Worm (Caenorhabditis elegans) whole organism, L2 larva: ENCODE measurements around the gene ubc-23.

Experiments used
- C34F6.9 ChIP-seq: fragments of 150-350 bp; optimal IDR thresholded peaks from 2 replicates; lab custom pipeline; 2014; ENCODE audit warnings: missing biosample characterization, missing genetic modification characterization
- F13H6.1 ChIP-seq: sonication (generic microtip); optimal IDR thresholded peaks from 2 replicates; lab custom pipeline; 2016; ENCODE audit warnings: missing genetic modification characterization, missing compliant biosample characterization
- R02D3.7 ChIP-seq: fragments of 150-350 bp; optimal IDR thresholded peaks from 2 replicates; lab custom pipeline; 2014; ENCODE audit warnings: missing biosample characterization, missing genetic modification characterization
- Y55F3AM.14 ChIP-seq: fragments of 200-800 bp; sonication (Bioruptor generic); optimal IDR thresholded peaks from 2 replicates; lab custom pipeline; 2018; ENCODE audit warnings: mild to moderate bottlenecking, missing genetic modification characterization, missing compliant biosample characterization
- ZK546.5 ChIP-seq: sonication (generic microtip); optimal IDR thresholded peaks from 2 replicates; lab custom pipeline; 2017; ENCODE audit warnings: missing biosample characterization, missing genetic modification characterization
- alr-1 ChIP-seq: fragments of 150-350 bp; optimal IDR thresholded peaks from 2 replicates; lab custom pipeline; 2014; ENCODE audit warnings: missing biosample characterization, missing genetic modification characterization
- ceh-16 ChIP-seq: fragments of 150-350 bp; optimal IDR thresholded peaks from 2 replicates; lab custom pipeline; 2014; ENCODE audit warnings: missing biosample characterization, missing genetic modification characterization
- ceh-82 ChIP-seq: fragments of 150-350 bp; optimal IDR thresholded peaks from 2 replicates; lab custom pipeline; 2014; ENCODE audit warnings: missing biosample characterization, missing genetic modification characterization
- crh-2 ChIP-seq: sonication (generic microtip); optimal IDR thresholded peaks from 2 replicates; lab custom pipeline; 2017; ENCODE audit warnings: missing biosample characterization, missing genetic modification characterization
- elt-1 ChIP-seq: fragments of 150-350 bp; optimal IDR thresholded peaks from 2 replicates; lab custom pipeline; 2014; ENCODE audit warnings: missing biosample characterization, missing genetic modification characterization
- elt-3 ChIP-seq: sonication (generic microtip); optimal IDR thresholded peaks from 2 replicates; lab custom pipeline; 2017; ENCODE audit warnings: missing biosample characterization, missing genetic modification characterization
- fos-1 ChIP-seq: fragments of 150-350 bp; optimal IDR thresholded peaks from 2 replicates; lab custom pipeline; 2014; ENCODE audit warnings: missing biosample characterization, missing genetic modification characterization
- gmeb-1 ChIP-seq: fragments of 150-350 bp; optimal IDR thresholded peaks from 2 replicates; lab custom pipeline; 2014; ENCODE audit warnings: missing biosample characterization, missing genetic modification characterization
- lin-13 ChIP-seq: fragments of 150-350 bp; optimal IDR thresholded peaks from 2 replicates; lab custom pipeline; 2014; ENCODE audit warnings: missing biosample characterization, missing genetic modification reagents, missing genetic modification characterization
- lsy-2 ChIP-seq, 2 experiments: fragments of 150-350 bp in 1 of 2; sonication (generic microtip) in 1 of 2; optimal IDR thresholded peaks; 2 replicates each; lab custom pipeline; 2014 to 2017; ENCODE audit warnings: missing biosample characterization in 2 of 2, missing genetic modification characterization in 2 of 2
- mbf-1 ChIP-seq: sonication (generic microtip); optimal IDR thresholded peaks from 2 replicates; lab custom pipeline; 2017; ENCODE audit warnings: missing biosample characterization, missing genetic modification characterization
- mdl-1 ChIP-seq, 2 experiments: fragments of 150-350 bp in 1 of 2; sonication (generic microtip) in 1 of 2; optimal IDR thresholded peaks; 2 replicates each; lab custom pipeline; 2017; ENCODE audit warnings: missing biosample characterization in 2 of 2, missing genetic modification characterization in 2 of 2
- nhr-10 ChIP-seq: sonication (generic microtip); optimal IDR thresholded peaks from 2 replicates; lab custom pipeline; 2017; ENCODE audit warnings: missing biosample characterization, missing genetic modification characterization
- nhr-11 ChIP-seq: fragments of 150-350 bp; optimal IDR thresholded peaks from 2 replicates; lab custom pipeline; 2014; ENCODE audit warnings: missing biosample characterization, missing genetic modification characterization
- nhr-129 ChIP-seq: fragments of 150-350 bp; optimal IDR thresholded peaks from 2 replicates; lab custom pipeline; 2014; ENCODE audit warnings: missing biosample characterization, missing genetic modification characterization
- nhr-21 ChIP-seq: fragments of 150-350 bp; optimal IDR thresholded peaks from 2 replicates; lab custom pipeline; 2014; ENCODE audit warnings: missing biosample characterization, missing genetic modification characterization
- nhr-23 ChIP-seq: fragments of 150-350 bp; optimal IDR thresholded peaks from 2 replicates; lab custom pipeline; 2014; ENCODE audit warnings: missing biosample characterization, missing genetic modification reagents, missing genetic modification characterization
- nhr-25 ChIP-seq: fragments of 150-350 bp; sonication (generic microtip); optimal IDR thresholded peaks from 3 replicates; lab custom pipeline; 2014; ENCODE audit warnings: missing biosample characterization, missing genetic modification characterization
- nhr-6 ChIP-seq: fragments of 150-350 bp; optimal IDR thresholded peaks from 2 replicates; lab custom pipeline; 2014; ENCODE audit warnings: missing biosample characterization, missing genetic modification characterization
- peb-1 ChIP-seq: fragments of 150-350 bp; optimal IDR thresholded peaks from 2 replicates; lab custom pipeline; 2014; ENCODE audit warnings: missing biosample characterization, missing genetic modification characterization
- sem-4 ChIP-seq: fragments of 150-350 bp; optimal IDR thresholded peaks from 2 replicates; lab custom pipeline; 2014; ENCODE audit warnings: missing biosample characterization, missing genetic modification reagents, missing genetic modification characterization
- sma-3 ChIP-seq: sonication (generic microtip); optimal IDR thresholded peaks from 2 replicates; lab custom pipeline; 2016; ENCODE audit warnings: missing genetic modification reagents, missing genetic modification characterization, missing compliant biosample characterization
- sma-9 ChIP-seq, 2 experiments: fragments of 150-350 bp in 1 of 2; sonication (generic microtip) in 1 of 2; optimal IDR thresholded peaks; 2 replicates each; lab custom pipeline; 2014 to 2016; ENCODE audit warnings: missing genetic modification characterization in 2 of 2, mild to moderate bottlenecking in 1 of 2, missing biosample characterization in 1 of 2, missing compliant biosample characterization in 1 of 2, missing genetic modification reagents in 1 of 2, moderate library complexity in 1 of 2
- snpc-4 ChIP-seq: fragments of 150-350 bp; optimal IDR thresholded peaks from 2 replicates; lab custom pipeline; 2014; ENCODE audit warnings: missing biosample characterization, missing genetic modification characterization
- unc-39 ChIP-seq: fragments of 150-350 bp; optimal IDR thresholded peaks from 2 replicates; lab custom pipeline; 2014; ENCODE audit warnings: missing biosample characterization, missing genetic modification characterization
- unc-55 ChIP-seq: fragments of 150-350 bp; sonication (generic microtip); optimal IDR thresholded peaks from 3 replicates; lab custom pipeline; 2014; ENCODE audit warnings: missing biosample characterization, missing genetic modification reagents, missing genetic modification characterization
- unc-62 ChIP-seq: fragments of 150-350 bp; optimal IDR thresholded peaks from 2 replicates; lab custom pipeline; 2014; ENCODE audit warnings: missing biosample characterization, missing genetic modification reagents, missing genetic modification characterization
- ztf-1 ChIP-seq: fragments of 200-800 bp; sonication (Bioruptor generic); conservative IDR thresholded peaks from 2 replicates; pipeline ENCODE4 v1.3.6; 2022; ENCODE audit warnings: missing genetic modification characterization, missing compliant biosample characterization
- ztf-11 ChIP-seq: sonication (generic microtip); optimal IDR thresholded peaks from 2 replicates; lab custom pipeline; 2017; ENCODE audit warnings: missing biosample characterization, missing genetic modification characterization
- ztf-4 ChIP-seq: fragments of 150-350 bp; optimal IDR thresholded peaks from 2 replicates; lab custom pipeline; 2014; ENCODE audit warnings: missing biosample characterization, missing genetic modification characterization

The ubc-23 gene

DNA sequence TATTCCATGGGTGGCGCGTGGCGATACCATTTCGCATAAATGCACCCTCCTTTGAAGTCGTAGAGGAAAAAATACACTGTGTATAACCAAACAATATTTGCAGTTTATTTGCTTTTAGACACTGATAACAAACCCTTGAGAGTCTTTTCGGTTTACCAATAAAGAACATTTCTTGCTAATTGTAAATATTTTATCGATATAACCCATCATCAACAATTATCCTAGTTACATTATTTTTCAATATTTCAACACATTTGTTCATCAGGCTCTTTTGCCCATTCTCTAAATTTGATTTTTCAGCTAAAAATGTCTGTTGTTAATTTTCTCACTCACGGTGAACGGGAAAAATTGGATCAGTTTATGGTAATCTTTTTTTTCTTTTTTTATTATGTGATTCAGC, at the start of gene ubc-23:
Gene ubc-23 (plus strand): TSS at position 301 of the 400 bp plus-strand sequence.
- TF ChIP-seq ztf-1, result no peak

DNA sequence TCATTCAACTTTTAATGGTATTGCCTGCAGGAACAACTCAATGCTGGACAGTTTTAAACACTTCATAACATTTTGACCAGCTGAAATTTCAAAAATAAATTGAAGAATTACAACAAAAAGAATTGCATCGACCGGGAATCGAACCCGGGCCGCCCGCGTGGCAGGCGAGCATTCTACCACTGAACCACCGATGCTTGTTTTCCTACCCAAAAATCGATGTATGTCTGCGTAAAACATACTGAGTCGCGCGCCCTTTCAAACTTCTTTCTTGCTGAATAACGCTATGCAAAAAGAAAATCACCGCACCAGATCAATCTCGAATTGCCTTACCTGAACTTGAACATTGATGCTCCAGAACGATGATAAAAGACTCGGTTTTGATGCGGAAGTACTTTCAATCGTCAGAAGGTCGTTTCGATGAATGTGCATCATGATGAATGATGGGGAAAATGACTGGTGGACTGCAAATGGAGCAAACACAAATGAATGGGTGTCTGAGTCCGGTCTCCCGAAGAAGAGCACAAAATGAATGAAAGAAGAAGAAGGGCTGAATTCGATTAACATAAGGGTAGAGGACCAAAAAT, 47.3 kb upstream of the ubc-23 start, which contains the start of gene R04E5.7:
Gene R04E5.7 (minus strand): TSS at position 564 of the 584 bp plus-strand sequence.
- no peak for TF ChIP-seq nhr-25 (tag; lab: Kevin White, UChicago)
- TF ChIP-seq mbf-1 (tag; lab: Kevin White, UChicago), result no peak
- TF ChIP-seq elt-1 (tag; lab: Kevin White, UChicago), result no peak
- peak; percentile 89 for TF ChIP-seq crh-2 (tag; lab: Kevin White, UChicago)
- TF ChIP-seq nhr-21 (tag; lab: Kevin White, UChicago), result peak; percentile 19
- TF ChIP-seq unc-62 (GFP tag; lab: Kevin White, UChicago), result no peak
- TF ChIP-seq fos-1 (tag; lab: Kevin White, UChicago), result peak; percentile 9
- no peak for TF ChIP-seq lin-13
- TF ChIP-seq alr-1 (tag; lab: Kevin White, UChicago), result no peak
- no peak for TF ChIP-seq ceh-82 (tag; lab: Kevin White, UChicago)
- TF ChIP-seq elt-3 (tag; lab: Kevin White, UChicago), result no peak
- no peak for TF ChIP-seq unc-39 (tag; lab: Kevin White, UChicago)
- no peak for TF ChIP-seq nhr-23 (tag; lab: Kevin White, UChicago)
- peak in 1 of 2 experiments; percentile 24 for TF ChIP-seq lsy-2 (tag; optimal IDR thresholded peaks at IDR 0.05; lab: Kevin White, UChicago)
- TF ChIP-seq R02D3.7 (tag; lab: Kevin White, UChicago), result no peak
- peak in 1 of 2 experiments; percentile 17 for TF ChIP-seq mdl-1 (tag; optimal IDR thresholded peaks at IDR 0.05; lab: Kevin White, UChicago)
- peak; percentile 6 for TF ChIP-seq Y55F3AM.14 (GFP tag; lab: Kevin White, UChicago)
- no peak for TF ChIP-seq ZK546.5 (tag; lab: Kevin White, UChicago)
- TF ChIP-seq unc-55 (GFP tag; lab: Kevin White, UChicago), result peak; percentile 39
- no peak for TF ChIP-seq F13H6.1
- TF ChIP-seq sma-9 (GFP tag; optimal IDR thresholded peaks at IDR 0.05; lab: Kevin White, UChicago), result peak; percentile 10
- no peak for TF ChIP-seq sma-9 (tag; optimal IDR thresholded peaks at IDR 0.05; lab: Kevin White, UChicago)
- no peak for TF ChIP-seq nhr-10 (tag; lab: Kevin White, UChicago)
- TF ChIP-seq nhr-6 (tag; lab: Kevin White, UChicago), result no peak
- TF ChIP-seq C34F6.9 (tag; lab: Kevin White, UChicago), result peak; percentile 12
- peak; percentile 30 for TF ChIP-seq sma-3 (GFP tag; lab: Kevin White, UChicago)
- TF ChIP-seq ztf-1, result no peak
- no peak for TF ChIP-seq ztf-4 (tag; lab: Kevin White, UChicago)
- no peak for TF ChIP-seq nhr-11 (tag; lab: Kevin White, UChicago)
- TF ChIP-seq nhr-129 (tag; lab: Kevin White, UChicago), result peak; percentile 53

DNA sequence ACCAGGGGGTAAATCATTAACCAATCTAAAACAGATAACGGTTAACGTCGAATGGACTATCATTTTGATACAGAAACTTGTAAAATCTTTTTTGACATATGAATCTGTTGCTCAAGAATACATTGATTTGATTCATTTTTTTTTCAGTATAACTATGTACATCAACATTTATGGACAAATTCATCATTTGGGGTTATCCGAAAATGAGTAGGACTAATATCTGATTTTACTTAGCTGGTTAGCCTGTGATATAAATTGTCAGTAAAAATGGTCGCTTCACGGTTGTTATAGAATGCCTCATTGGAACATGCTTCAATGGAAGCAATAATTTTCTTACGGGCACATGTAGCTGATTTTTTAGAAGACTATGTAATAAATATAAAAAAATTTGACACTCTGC, 46.4 kb upstream of the ubc-23 start:
- TF ChIP-seq gmeb-1 (tag; lab: Kevin White, UChicago), result no peak
- TF ChIP-seq ztf-11 (tag; lab: Kevin White, UChicago), result no peak
- no peak for TF ChIP-seq nhr-10 (tag; lab: Kevin White, UChicago)
- TF ChIP-seq unc-62 (GFP tag; lab: Kevin White, UChicago), result no peak
- no peak for TF ChIP-seq snpc-4 (tag; lab: Kevin White, UChicago)
- TF ChIP-seq peb-1 (tag; lab: Kevin White, UChicago), result no peak
- no peak for TF ChIP-seq lin-13
- TF ChIP-seq mbf-1 (tag; lab: Kevin White, UChicago), result no peak

DNA sequence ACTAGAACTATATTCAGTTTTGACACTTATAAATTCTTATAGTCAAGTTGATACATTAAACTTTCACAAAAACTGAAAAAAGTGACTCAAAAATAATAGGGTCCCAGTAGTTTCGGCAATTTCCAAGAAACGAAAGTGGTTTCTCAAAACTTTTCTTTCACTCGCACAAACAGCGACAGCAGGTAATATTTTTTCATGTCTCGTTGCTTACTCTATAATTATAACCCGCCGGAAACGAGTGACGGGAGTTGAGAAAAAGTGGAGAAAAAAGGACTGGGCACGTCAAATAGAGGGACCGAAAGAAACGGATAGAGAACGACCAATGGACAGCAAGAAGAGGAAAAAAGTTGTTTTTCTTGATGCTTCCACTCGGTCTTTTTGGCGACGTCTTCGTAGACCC, 44.2 kb upstream of the ubc-23 start:
- no peak for TF ChIP-seq sem-4 (tag; lab: Kevin White, UChicago)
- no peak for TF ChIP-seq unc-39 (tag; lab: Kevin White, UChicago)
- TF ChIP-seq ztf-1, result no peak
- no peak for TF ChIP-seq Y55F3AM.14 (GFP tag; lab: Kevin White, UChicago)
- no peak for TF ChIP-seq nhr-129 (tag; lab: Kevin White, UChicago)
- no peak for TF ChIP-seq fos-1 (tag; lab: Kevin White, UChicago)
- TF ChIP-seq ceh-16, result no peak
- TF ChIP-seq sma-9 (GFP tag; optimal IDR thresholded peaks at IDR 0.05; lab: Kevin White, UChicago), result no peak
- TF ChIP-seq sma-9 (tag; optimal IDR thresholded peaks at IDR 0.05; lab: Kevin White, UChicago), result no peak
- no peak for TF ChIP-seq peb-1 (tag; lab: Kevin White, UChicago)
- no peak for TF ChIP-seq ztf-4 (tag; lab: Kevin White, UChicago)
